Worm (Caenorhabditis elegans) whole organism, mixed stage, embryonic: ENCODE data around the gene tag-89.

ENCODE experiments used
- M03D4.4 ChIP-seq: sonication (generic microtip); optimal IDR thresholded peaks from 2 replicates; lab custom pipeline; 2017; ENCODE audit warnings: mild to moderate bottlenecking, missing genetic modification characterization, missing compliant biosample characterization
- bed-3 ChIP-seq: fragments of 200-800 bp; sonication (Bioruptor generic); optimal IDR thresholded peaks from 3 replicates; lab custom pipeline; 2018; ENCODE audit warnings: mild to moderate bottlenecking, missing genetic modification characterization, moderate library complexity, missing compliant biosample characterization
- blmp-1 ChIP-seq: fragments of 150-350 bp; optimal IDR thresholded peaks from 2 replicates; lab custom pipeline; 2014; ENCODE audit warnings: missing biosample characterization, missing genetic modification characterization
- ceh-39 ChIP-seq: fragments of 150-350 bp; optimal IDR thresholded peaks from 2 replicates; lab custom pipeline; 2014; ENCODE audit warnings: missing biosample characterization, missing genetic modification characterization
- ceh-43 ChIP-seq: fragments of 200-800 bp; sonication (Bioruptor generic); optimal IDR thresholded peaks from 2 replicates; lab custom pipeline; 2018; ENCODE audit warnings: mild to moderate bottlenecking, missing genetic modification characterization, moderate library complexity, missing compliant biosample characterization
- ceh-83 ChIP-seq: fragments of 200-800 bp; sonication (Bioruptor generic); optimal IDR thresholded peaks from 2 replicates; lab custom pipeline; 2018; ENCODE audit warnings: mild to moderate bottlenecking, missing genetic modification characterization, missing compliant biosample characterization
- ces-1 ChIP-seq: fragments of 150-350 bp; optimal IDR thresholded peaks from 2 replicates; lab custom pipeline; 2014; ENCODE audit warnings: missing biosample characterization, missing genetic modification reagents, missing genetic modification characterization
- cnd-1 ChIP-seq: fragments of 200-800 bp; sonication (Bioruptor generic); optimal IDR thresholded peaks from 2 replicates; lab custom pipeline; 2018; ENCODE audit warnings: mild to moderate bottlenecking, missing genetic modification characterization, missing compliant biosample characterization
- drap-1 ChIP-seq: fragments of 200-800 bp; sonication (Bioruptor generic); optimal IDR thresholded peaks from 3 replicates; lab custom pipeline; 2018; ENCODE audit warnings: mild to moderate bottlenecking, missing genetic modification characterization, missing compliant biosample characterization
- elt-3 ChIP-seq: fragments of 150-350 bp; optimal IDR thresholded peaks from 2 replicates; lab custom pipeline; 2014; ENCODE audit warnings: missing biosample characterization, missing genetic modification characterization
- flh-1 ChIP-seq: fragments of 200-800 bp; sonication (Bioruptor generic); optimal IDR thresholded peaks from 2 replicates; lab custom pipeline; 2018; ENCODE audit warnings: mild to moderate bottlenecking, missing genetic modification characterization, moderate library complexity, missing compliant biosample characterization
- ham-2 ChIP-seq: fragments of 200-800 bp; sonication (Bioruptor generic); optimal IDR thresholded peaks from 2 replicates; lab custom pipeline; 2018; ENCODE audit warnings: mild to moderate bottlenecking, missing genetic modification characterization, missing compliant biosample characterization
- hlh-1 ChIP-seq: fragments of 150-350 bp; optimal IDR thresholded peaks from 2 replicates; lab custom pipeline; 2014; ENCODE audit warnings: missing biosample characterization, missing genetic modification reagents, missing genetic modification characterization
- lin-13 ChIP-seq: fragments of 150-350 bp; optimal IDR thresholded peaks from 2 replicates; lab custom pipeline; 2014; ENCODE audit warnings: missing biosample characterization, missing genetic modification characterization
- lin-32 ChIP-seq: fragments of 200-800 bp; sonication (Bioruptor generic); optimal IDR thresholded peaks from 2 replicates; lab custom pipeline; 2018; ENCODE audit warnings: mild to moderate bottlenecking, missing genetic modification characterization, missing compliant biosample characterization
- lsy-2 ChIP-seq: fragments of 150-350 bp; optimal IDR thresholded peaks from 2 replicates; lab custom pipeline; 2014; ENCODE audit warnings: missing biosample characterization, missing genetic modification characterization
- mab-5 ChIP-seq: fragments of 150-350 bp; optimal IDR thresholded peaks from 2 replicates; lab custom pipeline; 2014; ENCODE audit warnings: missing biosample characterization, missing genetic modification characterization
- mep-1 ChIP-seq: fragments of 150-350 bp; optimal IDR thresholded peaks from 2 replicates; lab custom pipeline; 2017; ENCODE audit warnings: missing biosample characterization, missing genetic modification reagents, missing genetic modification characterization, inconsistent platforms
- nhr-12 ChIP-seq: fragments of 150-350 bp; optimal IDR thresholded peaks from 2 replicates; lab custom pipeline; 2014; ENCODE audit warnings: missing biosample characterization, missing genetic modification characterization
- nhr-237 ChIP-seq: fragments of 150-350 bp; optimal IDR thresholded peaks from 2 replicates; lab custom pipeline; 2014; ENCODE audit warnings: missing biosample characterization, missing genetic modification characterization
- nhr-28 ChIP-seq: fragments of 150-350 bp; optimal IDR thresholded peaks from 2 replicates; lab custom pipeline; 2014; ENCODE audit warnings: missing biosample characterization, missing genetic modification characterization
- pha-4 ChIP-seq: fragments of 150-350 bp; optimal IDR thresholded peaks from 2 replicates; lab custom pipeline; 2018; ENCODE audit warnings: missing biosample characterization, missing genetic modification reagents, missing genetic modification characterization
- sem-2 ChIP-seq: fragments of 200-800 bp; sonication (Bioruptor generic); optimal IDR thresholded peaks from 2 replicates; lab custom pipeline; 2018; ENCODE audit warnings: mild to moderate bottlenecking, missing genetic modification characterization, missing compliant biosample characterization
- snpc-4 ChIP-seq: fragments of 150-350 bp; optimal IDR thresholded peaks from 2 replicates; lab custom pipeline; 2014; ENCODE audit warnings: missing biosample characterization, missing genetic modification characterization
- sptf-1 ChIP-seq: sonication (generic microtip); optimal IDR thresholded peaks from 2 replicates; lab custom pipeline; 2017; ENCODE audit warnings: mild to moderate bottlenecking, missing genetic modification characterization, moderate library complexity, missing compliant biosample characterization
- tbx-8 ChIP-seq: fragments of 200-800 bp; sonication (Bioruptor generic); optimal IDR thresholded peaks from 2 replicates; lab custom pipeline; 2018; ENCODE audit warnings: mild to moderate bottlenecking, missing genetic modification characterization, moderate library complexity, missing compliant biosample characterization
- unc-120 ChIP-seq: sonication (generic microtip); optimal IDR thresholded peaks from 2 replicates; lab custom pipeline; 2017; ENCODE audit warnings: missing genetic modification characterization, missing compliant biosample characterization; ENCODE audit not compliant: poor library complexity, severe bottlenecking
- unc-39 ChIP-seq: fragments of 150-350 bp; optimal IDR thresholded peaks from 2 replicates; lab custom pipeline; 2014; ENCODE audit warnings: missing biosample characterization, missing genetic modification characterization
- unc-62 ChIP-seq: fragments of 150-350 bp; optimal IDR thresholded peaks from 2 replicates; lab custom pipeline; 2014; ENCODE audit warnings: missing biosample characterization, missing genetic modification reagents, missing genetic modification characterization
- zip-8 ChIP-seq: fragments of 150-350 bp; optimal IDR thresholded peaks from 2 replicates; lab custom pipeline; 2014; ENCODE audit warnings: missing biosample characterization, missing genetic modification characterization
- ztf-11 ChIP-seq: fragments of 150-350 bp; optimal IDR thresholded peaks from 2 replicates; lab custom pipeline; 2014; ENCODE audit warnings: missing biosample characterization, missing genetic modification characterization

Gene tag-89

DNA sequence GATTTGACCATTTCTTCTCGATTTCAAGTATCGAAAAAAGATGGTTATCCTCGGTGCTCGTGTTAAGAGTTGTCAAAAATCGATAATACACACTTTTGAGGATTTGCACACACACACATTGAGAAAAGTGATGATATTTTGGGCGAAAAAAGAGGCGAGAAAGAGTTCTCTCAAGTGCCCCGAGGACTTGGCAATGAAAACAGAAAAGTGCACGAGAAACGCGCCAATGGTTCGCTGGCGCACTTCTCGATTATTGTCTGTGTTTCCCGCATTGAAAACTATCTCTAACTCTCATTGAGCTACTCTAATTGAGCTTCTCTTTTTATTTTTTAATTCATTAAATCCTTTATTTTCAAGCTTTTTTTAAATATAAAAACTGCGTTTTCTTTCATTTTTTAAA, 39.4 kb downstream of the tag-89 start:
- no peak for TF ChIP-seq unc-39 (tag; lab: Kevin White, UChicago)
- TF ChIP-seq tbx-8 (GFP tag; lab: Kevin White, UChicago): no peak
- no peak for TF ChIP-seq sptf-1 (tag; lab: Kevin White, UChicago)
- no peak for TF ChIP-seq ceh-39 (tag; lab: Kevin White, UChicago)
- TF ChIP-seq snpc-4: no peak
- peak; percentile 53 for TF ChIP-seq lsy-2 (tag; lab: Kevin White, UChicago)
- TF ChIP-seq ces-1 (GFP tag; lab: Kevin White, UChicago): peak; percentile 50
- no peak for TF ChIP-seq mab-5 (tag; lab: Kevin White, UChicago)
- no peak for TF ChIP-seq cnd-1 (tag; lab: Kevin White, UChicago)
- no peak for TF ChIP-seq nhr-28 (tag; lab: Kevin White, UChicago)
- TF ChIP-seq M03D4.4 (tag; lab: Kevin White, UChicago): no peak
- no peak for TF ChIP-seq nhr-12 (tag; lab: Kevin White, UChicago)
- TF ChIP-seq zip-8 (tag; lab: Kevin White, UChicago): no peak
- no peak for TF ChIP-seq elt-3
- TF ChIP-seq lin-32 (GFP tag; lab: Kevin White, UChicago): no peak
- TF ChIP-seq ztf-11 (tag; lab: Kevin White, UChicago): peak; percentile 39
- TF ChIP-seq lin-13 (tag; lab: Kevin White, UChicago): peak; percentile 26
- TF ChIP-seq mep-1 (tag; lab: Kevin White, UChicago): peak; percentile 47
- peak; percentile 28 for TF ChIP-seq hlh-1 (tag; lab: Kevin White, UChicago)
- TF ChIP-seq ceh-43 (GFP tag; lab: Kevin White, UChicago): no peak
- no peak for TF ChIP-seq drap-1 (GFP tag; lab: Kevin White, UChicago)
- peak; percentile 68 for TF ChIP-seq nhr-237 (tag; lab: Kevin White, UChicago)
- no peak for TF ChIP-seq ham-2 (GFP tag; lab: Kevin White, UChicago)
- peak; percentile 61 for TF ChIP-seq pha-4 (tag; lab: Kevin White, UChicago)
- TF ChIP-seq unc-120 (tag; lab: Kevin White, UChicago): no peak
- no peak for TF ChIP-seq unc-62 (GFP tag; lab: Kevin White, UChicago)

DNA sequence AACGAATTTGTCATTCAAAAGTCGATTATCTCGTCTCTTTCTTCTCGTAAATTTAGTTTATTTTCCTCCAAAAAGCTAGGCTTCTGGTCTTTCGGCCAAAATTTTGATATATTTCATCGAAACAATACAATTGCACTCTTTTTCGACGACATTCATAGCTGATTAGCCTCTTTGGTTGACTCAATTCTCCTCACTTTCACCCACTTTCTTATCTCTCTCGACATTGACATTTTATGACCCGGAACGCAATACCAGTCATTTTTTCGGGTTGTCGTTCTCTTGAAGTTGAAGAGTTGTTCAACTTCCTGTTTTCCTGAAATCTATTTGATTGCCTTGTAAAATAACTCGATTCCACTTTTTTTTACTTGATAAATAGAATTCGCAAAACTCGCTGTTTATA, 40.2 kb downstream of the tag-89 start:
- TF ChIP-seq flh-1 (GFP tag; lab: Kevin White, UChicago) (no peak), nhr-237 (tag; lab: Kevin White, UChicago) (no peak), lin-32 (GFP tag; lab: Kevin White, UChicago) (no peak), ztf-11 (tag; lab: Kevin White, UChicago) (no peak), bed-3 (no peak), ceh-43 (GFP tag; lab: Kevin White, UChicago) (no peak), unc-39 (tag; lab: Kevin White, UChicago) (no peak), ces-1 (GFP tag; lab: Kevin White, UChicago) (peak; percentile 39), cnd-1 (tag; lab: Kevin White, UChicago) (no peak)

DNA sequence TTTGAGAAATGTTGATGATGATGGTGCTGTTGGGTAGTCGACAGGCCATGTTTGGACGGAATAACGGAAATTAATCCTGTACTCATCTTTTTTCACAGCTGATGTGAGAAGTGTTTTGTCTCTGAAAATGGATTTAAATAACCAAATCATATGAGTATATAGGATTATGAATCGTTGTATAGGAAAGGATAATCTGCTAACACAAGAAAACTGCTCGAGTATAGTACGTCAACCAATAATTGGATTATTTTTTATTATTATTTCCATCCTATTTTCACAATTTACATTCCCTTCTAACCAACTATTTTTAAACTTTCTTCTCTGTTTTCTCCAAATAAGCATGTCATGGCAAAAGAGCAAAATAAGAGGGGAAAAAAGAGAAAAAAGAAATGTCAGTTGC, 41.4 kb downstream of the tag-89 start:
- TF ChIP-seq unc-120 (tag; lab: Kevin White, UChicago): no peak
- TF ChIP-seq blmp-1 (tag; lab: Kevin White, UChicago): no peak
- no peak for TF ChIP-seq lin-13 (tag; lab: Kevin White, UChicago)
- TF ChIP-seq ham-2 (GFP tag; lab: Kevin White, UChicago): no peak
- TF ChIP-seq ces-1 (GFP tag; lab: Kevin White, UChicago): peak; percentile 46
- TF ChIP-seq, all 35 proteins: peak for 1

DNA sequence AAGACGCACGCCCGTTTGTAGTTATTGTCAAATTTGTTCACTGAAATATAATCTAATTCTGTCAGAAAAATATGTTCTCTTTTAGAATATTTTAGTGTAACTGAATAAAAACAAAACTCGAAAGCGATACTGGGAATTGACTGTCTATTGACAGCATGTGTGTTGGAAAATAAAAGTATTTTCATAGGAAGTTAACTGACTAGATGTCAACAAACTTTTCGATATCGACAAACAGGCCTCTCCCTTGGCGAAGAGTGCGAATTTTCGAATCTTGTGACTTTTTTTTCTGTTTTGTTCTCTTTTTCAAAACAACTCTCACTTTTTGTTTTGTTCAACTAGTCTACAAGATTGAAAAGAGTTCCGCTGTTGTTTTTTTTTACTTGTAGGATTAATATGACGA, 43.9 kb downstream of the tag-89 start:
- TF ChIP-seq sem-2 (GFP tag; lab: Kevin White, UChicago) (no peak), unc-120 (tag; lab: Kevin White, UChicago) (no peak), cnd-1 (tag; lab: Kevin White, UChicago) (no peak), ces-1 (GFP tag; lab: Kevin White, UChicago) (no peak), lin-32 (GFP tag; lab: Kevin White, UChicago) (no peak), unc-62 (GFP tag; lab: Kevin White, UChicago) (no peak), mep-1 (tag; lab: Kevin White, UChicago) (no peak), ham-2 (GFP tag; lab: Kevin White, UChicago) (no peak), ceh-83 (no peak), ceh-39 (tag; lab: Kevin White, UChicago) (no peak), M03D4.4 (tag; lab: Kevin White, UChicago) (no peak), ztf-11 (tag; lab: Kevin White, UChicago) (no peak), tbx-8 (GFP tag; lab: Kevin White, UChicago) (no peak), unc-39 (tag; lab: Kevin White, UChicago) (no peak)
